Worm (Caenorhabditis elegans): ENCODE results near the gene F54F12.2.

ce11 chrIII:13030551-13030950 is 9.3 kb upstream of the F54F12.2 start, which contains the start of gene F14F7.7:
- TF ChIP-seq dao-5 (tag; optimal IDR thresholded peaks at IDR 0.05) (no peak), him-1 (tag; optimal IDR thresholded peaks at IDR 0.05) (no peak)
